Fruit fly (Drosophila melanogaster): ENCODE data around the gene pira.
A peak's percentile ranks its signal among the peaks of the same experiment; 100 is the strongest.

The pira gene

dm6 chrX:12765076-12765475 lies 1.7 kb upstream of the pira start, which contains the start of gene Agpat1 (continued):
- TF ChIP-seq CG6791 (GFP tag; IDR thresholded peaks at IDR 0.05; ENCODE audit: partially characterized antibody), result peak; percentile 87
- TF ChIP-seq Doc3 (GFP tag; IDR thresholded peaks at IDR 0.05; ENCODE audit: partially characterized antibody), result peak; percentile 70; the same call in 2 of the 3 replicates
- peak; percentile 79 for TF ChIP-seq Scr (GFP tag; IDR thresholded peaks at IDR 0.05; ENCODE audit: partially characterized antibody)
- TF ChIP-seq Kr (GFP tag; optimal IDR thresholded peaks at IDR 0.05), result no peak
- peak; percentile 55 for TF ChIP-seq Med (GFP tag)
- TF ChIP-seq hbn (GFP tag; IDR thresholded peaks at IDR 0.05; ENCODE audit: partially characterized antibody), result peak; percentile 80
- peak; percentile 85; the same call in 3 of the 4 replicates for TF ChIP-seq Dll (GFP tag; IDR thresholded peaks at IDR 0.05; ENCODE audit: partially characterized antibody)
- no peak for TF ChIP-seq CG4707 (GFP tag; optimal IDR thresholded peaks at IDR 0.05)
- peak; percentile 76 for TF ChIP-seq Adf1 (GFP tag; IDR thresholded peaks at IDR 0.05)
- peak; percentile 68 for TF ChIP-seq vnd (GFP tag; IDR thresholded peaks at IDR 0.05; ENCODE audit: partially characterized antibody)
- TF ChIP-seq Sin3A (optimal IDR thresholded peaks at IDR 0.05), result no peak
- TF ChIP-seq sna (GFP tag; IDR thresholded peaks at IDR 0.05; ENCODE audit: partially characterized antibody), result peak; percentile 63; the same call in 1 of the 2 replicates

DNA sequence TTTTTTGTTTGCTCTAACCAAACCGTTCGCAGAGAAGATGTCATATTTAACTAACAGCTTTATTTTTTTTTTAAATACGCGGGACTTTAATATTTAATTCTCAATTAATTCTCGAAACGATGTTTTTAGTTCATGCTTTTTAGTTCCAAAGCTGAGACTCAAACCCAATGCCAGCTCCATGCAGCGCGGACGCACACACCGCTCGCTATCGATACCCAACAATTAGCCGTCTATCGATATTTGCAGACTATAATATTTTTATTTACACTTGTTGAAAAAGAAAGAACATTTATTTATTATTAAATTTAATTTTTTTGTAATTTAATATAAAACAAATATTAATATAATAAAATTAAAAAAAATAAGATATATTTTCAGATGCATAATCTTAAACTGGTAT lies 1.2 kb upstream of the pira start:
- TF ChIP-seq pita (GFP tag; optimal IDR thresholded peaks at IDR 0.05) (peak; percentile 53), ato (GFP tag; IDR thresholded peaks at IDR 0.05; ENCODE audit: partially characterized antibody) (peak; percentile 44; the same call in 1 of the 2 replicates), CG15479 (GFP tag; optimal IDR thresholded peaks at IDR 0.05) (no peak), Dref (GFP tag; IDR thresholded peaks at IDR 0.05) (peak; percentile 85), nau (GFP tag; optimal IDR thresholded peaks at IDR 0.05) (no peak), bbx (GFP tag; IDR thresholded peaks at IDR 0.05; ENCODE audit: partially characterized antibody) (peak; percentile 73), CG11695 (GFP tag; IDR thresholded peaks at IDR 0.05) (no peak), nerfin-2 (GFP tag; IDR thresholded peaks at IDR 0.05; ENCODE audit: partially characterized antibody) (peak; percentile 8), amos (GFP tag; IDR thresholded peaks at IDR 0.05; ENCODE audit: partially characterized antibody) (peak; percentile 72), Dp (GFP tag; optimal IDR thresholded peaks at IDR 0.05) (peak; percentile 41), h (optimal IDR thresholded peaks at IDR 0.05) (no peak), CG16813 (GFP tag; IDR thresholded peaks at IDR 0.05; ENCODE audit: partially characterized antibody) (peak; percentile 79), knrl (GFP tag; IDR thresholded peaks at IDR 0.05; ENCODE audit: partially characterized antibody) (peak; percentile 60; the same call in 1 of the 3 replicates), CG7556 (GFP tag; optimal IDR thresholded peaks at IDR 0.05) (no peak), CG42726 (GFP tag; IDR thresholded peaks at IDR 0.05; ENCODE audit: partially characterized antibody) (peak; percentile 75; the same call in 1 of the 2 replicates), ewg (GFP tag; optimal IDR thresholded peaks at IDR 0.05) (no peak), CG15514 (GFP tag; optimal IDR thresholded peaks at IDR 0.05) (peak; percentile 78), BEAF-32 (GFP tag; optimal IDR thresholded peaks at IDR 0.05) (peak; percentile 69), row (GFP tag; IDR thresholded peaks at IDR 0.05) (peak; percentile 40; the same call in 1 of the 3 replicates), CG4707 (GFP tag; optimal IDR thresholded peaks at IDR 0.05) (no peak), CG9932 (GFP tag; IDR thresholded peaks at IDR 0.05) (peak; percentile 31; the same call in 1 of the 2 replicates), CG31365 (tag; optimal IDR thresholded peaks at IDR 0.05) (no peak), gsb (GFP tag; IDR thresholded peaks at IDR 0.05) (no peak), CG14710 (tag; optimal IDR thresholded peaks at IDR 0.05) (peak; percentile 23), btn (GFP tag; optimal IDR thresholded peaks at IDR 0.05) (no peak), ind (GFP tag; optimal IDR thresholded peaks at IDR 0.05) (no peak), Ets65A (GFP tag) (peak; percentile 60), gfzf (GFP tag; optimal IDR thresholded peaks at IDR 0.05) (peak; percentile 9), Bgb (GFP tag; IDR thresholded peaks at IDR 0.05; ENCODE audit: partially characterized antibody) (peak; percentile 62), CG2116 (GFP tag; optimal IDR thresholded peaks at IDR 0.05) (no peak), Med (GFP tag) (peak; percentile 22), hb (GFP tag; IDR thresholded peaks at IDR 0.05; ENCODE audit: partially characterized antibody) (peak; percentile 74; the same call in 2 of the 3 replicates), CG4360 (GFP tag; IDR thresholded peaks at IDR 0.05) (no peak), trem (tag; optimal IDR thresholded peaks at IDR 0.05) (peak; percentile 10), wek (GFP tag; optimal IDR thresholded peaks at IDR 0.05) (no peak), Bdp1 (GFP tag; optimal IDR thresholded peaks at IDR 0.05) (no peak), Scr (GFP tag; IDR thresholded peaks at IDR 0.05; ENCODE audit: partially characterized antibody) (peak; percentile 75; the same call in 1 of the 2 replicates), lbe (GFP tag; optimal IDR thresholded peaks at IDR 0.05) (no peak)

All from whole organism, embryonic.